Fruit fly (Drosophila melanogaster): ENCODE measurements around the gene CG13919.

The CG13919 gene

DNA sequence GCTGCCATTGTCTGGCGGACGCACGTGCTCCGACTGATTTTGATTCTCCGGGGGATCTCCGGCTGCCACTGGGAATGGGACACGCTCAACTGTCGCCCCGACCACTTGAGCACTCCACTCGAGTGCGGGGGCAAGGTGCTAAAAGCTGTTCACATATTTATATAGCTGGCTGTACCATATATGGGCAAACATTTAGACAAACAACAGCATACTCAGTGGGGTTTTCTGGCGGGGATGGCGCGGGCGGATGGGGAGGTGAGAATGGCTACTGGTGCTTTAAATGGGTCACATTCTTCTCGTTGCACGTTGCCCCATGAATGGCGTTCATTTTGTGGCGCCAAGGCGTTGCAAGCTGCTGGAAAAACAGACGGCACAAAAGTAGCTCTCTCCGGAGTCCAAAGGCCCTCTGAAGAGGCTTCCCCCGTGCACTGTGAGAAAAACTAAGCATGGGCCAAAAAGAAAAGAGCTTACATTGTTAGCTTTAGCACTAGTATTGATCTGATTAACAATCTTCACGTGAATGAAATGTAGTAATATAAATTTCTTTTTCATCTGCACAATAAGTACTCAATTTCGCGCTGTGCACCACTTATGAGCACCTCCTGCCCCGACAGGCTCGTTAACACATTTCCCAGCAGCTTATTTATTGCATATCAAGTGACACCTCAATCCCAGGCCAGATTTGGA is 45.6 kb downstream of the CG13919 start (continued):
- TF ChIP-seq Bteb2 (GFP tag; optimal IDR thresholded peaks at IDR 0.05): no peak
- TF ChIP-seq Dek (tag; optimal IDR thresholded peaks at IDR 0.05): no peak
- TF ChIP-seq HLH4C (GFP tag; IDR thresholded peaks at IDR 0.05; ENCODE audit: partially characterized antibody): no peak
- no peak for TF ChIP-seq CG17912 (GFP tag; optimal IDR thresholded peaks at IDR 0.05)
- TF ChIP-seq CG9797 (GFP tag; optimal IDR thresholded peaks at IDR 0.05): no peak
- no peak for TF ChIP-seq prd (optimal IDR thresholded peaks at IDR 0.05)
- TF ChIP-seq prd (GFP tag; IDR thresholded peaks at IDR 0.05): peak; percentile 65; the same call in 2 of the 3 replicates
- peak; percentile 28 for TF ChIP-seq org-1 (GFP tag; optimal IDR thresholded peaks at IDR 0.05)
- no peak for TF ChIP-seq Atf-2 (GFP tag; optimal IDR thresholded peaks at IDR 0.05)
- peak; percentile 20 for TF ChIP-seq CG17829 (tag; optimal IDR thresholded peaks at IDR 0.05)
- TF ChIP-seq CG7745 (tag; optimal IDR thresholded peaks at IDR 0.05): no peak
- 0 out of 2 replicates have a peak, but pooled peaks have one; percentile 1 for TF ChIP-seq CG3847 (GFP tag; IDR thresholded peaks at IDR 0.05)
- TF ChIP-seq CG12769 (tag; optimal IDR thresholded peaks at IDR 0.05): no peak
- no peak for TF ChIP-seq Lpt (GFP tag; optimal IDR thresholded peaks at IDR 0.05)
- no peak for TF ChIP-seq crc (GFP tag; optimal IDR thresholded peaks at IDR 0.05)
- peak; percentile 15 for TF ChIP-seq CG31365 (tag; optimal IDR thresholded peaks at IDR 0.05)
- TF ChIP-seq grau (tag; optimal IDR thresholded peaks at IDR 0.05): no peak
- TF ChIP-seq h (optimal IDR thresholded peaks at IDR 0.05): no peak
- TF ChIP-seq CG12659 (GFP tag; optimal IDR thresholded peaks at IDR 0.05): no peak
- no peak for TF ChIP-seq CG10366 (GFP tag; IDR thresholded peaks at IDR 0.05)
- TF ChIP-seq CG14667 (GFP tag; IDR thresholded peaks at IDR 0.05): peak; percentile 9; the same call in 1 of the 2 replicates
- TF ChIP-seq B-H1 (GFP tag; IDR thresholded peaks at IDR 0.05): no peak; the same call in 2 of the 3 replicates
- no peak for TF ChIP-seq CG15479 (GFP tag; optimal IDR thresholded peaks at IDR 0.05)
- TF ChIP-seq CG6254 (GFP tag; optimal IDR thresholded peaks at IDR 0.05): peak; percentile 37
- TF ChIP-seq ERR (GFP tag; optimal IDR thresholded peaks at IDR 0.05): no peak
- TF ChIP-seq lmd (GFP tag; IDR thresholded peaks at IDR 0.05): peak; percentile 30; the same call in 1 of the 2 replicates
- no peak for TF ChIP-seq Neu2 (GFP tag; optimal IDR thresholded peaks at IDR 0.05; ENCODE audit: borderline replicate concordance)
- TF ChIP-seq sd (tag; optimal IDR thresholded peaks at IDR 0.05): no peak
- no peak for TF ChIP-seq CG8478 (optimal IDR thresholded peaks at IDR 0.05)
- TF ChIP-seq dysf (GFP tag; IDR thresholded peaks at IDR 0.05): peak; percentile 39; the same call in 1 of the 3 replicates
- no peak for TF ChIP-seq slp2 (GFP tag; optimal IDR thresholded peaks at IDR 0.05)
- peak; percentile 50; the same call in 1 of the 2 replicates for TF ChIP-seq seq (GFP tag; IDR thresholded peaks at IDR 0.05)
- no peak for TF ChIP-seq sr (GFP tag; IDR thresholded peaks at IDR 0.05)
- TF ChIP-seq hkb (optimal IDR thresholded peaks at IDR 0.05): no peak
- 0 out of 2 replicates have a peak, but pooled peaks have one; percentile 41 for TF ChIP-seq hkb (GFP tag; IDR thresholded peaks at IDR 0.05)
- TF ChIP-seq kah (GFP tag; optimal IDR thresholded peaks at IDR 0.05): no peak
- peak; percentile 36 for TF ChIP-seq CG2202 (tag; optimal IDR thresholded peaks at IDR 0.05)
- TF ChIP-seq bab2 (GFP tag; optimal IDR thresholded peaks at IDR 0.05): peak; percentile 28
- TF ChIP-seq wdn (GFP tag; IDR thresholded peaks at IDR 0.05): no peak
- TF ChIP-seq CG31441 (GFP tag; IDR thresholded peaks at IDR 0.05): peak; percentile 51
- TF ChIP-seq CG1529 (GFP tag; optimal IDR thresholded peaks at IDR 0.05): peak; percentile 11
- TF ChIP-seq cad (GFP tag; optimal IDR thresholded peaks at IDR 0.05): no peak
- no peak for TF ChIP-seq z (GFP tag; IDR thresholded peaks at IDR 0.05)
- TF ChIP-seq CG4404 (GFP tag; IDR thresholded peaks at IDR 0.05): no peak
- TF ChIP-seq BtbVII (GFP tag; optimal IDR thresholded peaks at IDR 0.05): peak; percentile 23
- peak; percentile 22 for TF ChIP-seq CG5245 (GFP tag; optimal IDR thresholded peaks at IDR 0.05)
- TF ChIP-seq gem (tag; optimal IDR thresholded peaks at IDR 0.05): peak; percentile 50
- TF ChIP-seq mirr (GFP tag; optimal IDR thresholded peaks at IDR 0.05): peak; percentile 17
- TF ChIP-seq Hr39 (optimal IDR thresholded peaks at IDR 0.05): no peak
- no peak for TF ChIP-seq Nf-YB (GFP tag; optimal IDR thresholded peaks at IDR 0.05)
- TF ChIP-seq ftz-f1 (GFP tag; optimal IDR thresholded peaks at IDR 0.05): no peak
- peak; percentile 3 for TF ChIP-seq Hr3 (GFP tag; optimal IDR thresholded peaks at IDR 0.05)
